Worm (Caenorhabditis elegans): ENCODE measurements around the gene K12B6.11.

The K12B6.11 gene

ce11 chrV:6288607-6289006 lies at the start of gene K12B6.11:
TSS of gene K12B6.11 (plus strand) at chrV:6288907.
- TF ChIP-seq ztf-1 (GFP tag; conservative IDR thresholded peaks at IDR 0.05) (no peak), snpc-4 (tag; optimal IDR thresholded peaks at IDR 0.05) (no peak), peb-1 (tag; optimal IDR thresholded peaks at IDR 0.05) (no peak), F13H6.1 (tag; optimal IDR thresholded peaks at IDR 0.05) (no peak), aly-2 (tag; optimal IDR thresholded peaks at IDR 0.05) (no peak), nhr-12 (tag; optimal IDR thresholded peaks at IDR 0.05) (no peak), elt-3 (tag; optimal IDR thresholded peaks at IDR 0.05) (no peak), elt-1 (tag; optimal IDR thresholded peaks at IDR 0.05) (no peak), nhr-237 (tag; optimal IDR thresholded peaks at IDR 0.05) (no peak), lin-13 (GFP tag; optimal IDR thresholded peaks at IDR 0.05) (no peak), nhr-21 (tag; optimal IDR thresholded peaks at IDR 0.05) (no peak), ZK546.5 (tag; optimal IDR thresholded peaks at IDR 0.05) (no peak), nhr-129 (tag; optimal IDR thresholded peaks at IDR 0.05) (no peak), nhr-10 (tag; optimal IDR thresholded peaks at IDR 0.05) (no peak)

ce11 chrV:6239855-6240254 lies 48.9 kb upstream of the K12B6.11 start:
- no peak for TF ChIP-seq aly-2 (tag; optimal IDR thresholded peaks at IDR 0.05)
- peak; percentile 42 to 72 for TF ChIP-seq mdl-1 (tag; optimal IDR thresholded peaks at IDR 0.05)
- TF ChIP-seq sma-9 (GFP tag; optimal IDR thresholded peaks at IDR 0.05): peak; percentile 97
- TF ChIP-seq sma-9 (tag; optimal IDR thresholded peaks at IDR 0.05): no peak
- no peak for TF ChIP-seq nhr-237 (tag; optimal IDR thresholded peaks at IDR 0.05)
- no peak for TF ChIP-seq ama-1 (optimal IDR thresholded peaks at IDR 0.05)
- TF ChIP-seq blmp-1 (tag; optimal IDR thresholded peaks at IDR 0.05; ENCODE audit: insufficient read depth): peak; percentile 92
- peak; percentile 72 for TF ChIP-seq nhr-21 (tag; optimal IDR thresholded peaks at IDR 0.05)
- TF ChIP-seq lsy-2 (tag; optimal IDR thresholded peaks at IDR 0.05): peak in 1 of 2 experiments; percentile 23
- peak; percentile 20 for TF ChIP-seq gmeb-1 (tag; optimal IDR thresholded peaks at IDR 0.05)
- TF ChIP-seq sem-4 (tag; optimal IDR thresholded peaks at IDR 0.05): no peak
- no peak for TF ChIP-seq ztf-4 (tag; optimal IDR thresholded peaks at IDR 0.05)
- TF ChIP-seq fos-1 (tag; optimal IDR thresholded peaks at IDR 0.05): peak; percentile 56
- peak; percentile 87 for TF ChIP-seq nhr-25 (tag; optimal IDR thresholded peaks at IDR 0.05)
- TF ChIP-seq sma-3 (GFP tag; optimal IDR thresholded peaks at IDR 0.05): peak; percentile 37
- peak; percentile 56 for TF ChIP-seq crh-2 (tag; optimal IDR thresholded peaks at IDR 0.05)
- TF ChIP-seq nhr-77 (tag; optimal IDR thresholded peaks at IDR 0.05): no peak
- no peak for TF ChIP-seq nhr-23 (tag; optimal IDR thresholded peaks at IDR 0.05)
- TF ChIP-seq nhr-129 (tag; optimal IDR thresholded peaks at IDR 0.05): peak; percentile 56
- TF ChIP-seq ZK546.5 (tag; optimal IDR thresholded peaks at IDR 0.05): no peak

- TF ChIP-seq lin-13 (GFP tag; optimal IDR thresholded peaks at IDR 0.05): no peak
- TF ChIP-seq ceh-82 (tag; optimal IDR thresholded peaks at IDR 0.05): no peak
- TF ChIP-seq mab-5 (tag; optimal IDR thresholded peaks at IDR 0.05): no peak
- TF ChIP-seq nhr-129 (tag; optimal IDR thresholded peaks at IDR 0.05): peak; percentile 82
- peak; percentile 10 for TF ChIP-seq blmp-1 (tag; optimal IDR thresholded peaks at IDR 0.05; ENCODE audit: insufficient read depth)
- no peak for TF ChIP-seq snpc-4 (tag; optimal IDR thresholded peaks at IDR 0.05)
- TF ChIP-seq aly-2 (tag; optimal IDR thresholded peaks at IDR 0.05): no peak
- peak; percentile 76 for TF ChIP-seq nhr-25 (tag; optimal IDR thresholded peaks at IDR 0.05)
- no peak for TF ChIP-seq lin-11 (tag; optimal IDR thresholded peaks at IDR 0.05)
- no peak for TF ChIP-seq Y55F3AM.14 (GFP tag; optimal IDR thresholded peaks at IDR 0.05)
- no peak for TF ChIP-seq lin-39 (tag; optimal IDR thresholded peaks at IDR 0.05)
- no peak for TF ChIP-seq elt-3 (tag; optimal IDR thresholded peaks at IDR 0.05)
- TF ChIP-seq dmd-4 (tag; optimal IDR thresholded peaks at IDR 0.05): no peak
- no peak for TF ChIP-seq nhr-12 (tag; optimal IDR thresholded peaks at IDR 0.05)
- no peak for TF ChIP-seq fos-1 (tag; optimal IDR thresholded peaks at IDR 0.05)
- TF ChIP-seq lsy-2 (tag; optimal IDR thresholded peaks at IDR 0.05): peak in 1 of 2 experiments; percentile 9
- TF ChIP-seq sma-9 (GFP tag; optimal IDR thresholded peaks at IDR 0.05): peak; percentile 95
- TF ChIP-seq sma-9 (tag; optimal IDR thresholded peaks at IDR 0.05): no peak
- peak; percentile 15 for TF ChIP-seq nhr-6 (tag; optimal IDR thresholded peaks at IDR 0.05)
- no peak for TF ChIP-seq zag-1 (tag; optimal IDR thresholded peaks at IDR 0.05)
- TF ChIP-seq mdl-1 (tag; optimal IDR thresholded peaks at IDR 0.05): peak in 1 of 2 experiments; percentile 28
- peak; percentile 9 for TF ChIP-seq sem-4 (tag; optimal IDR thresholded peaks at IDR 0.05)
- TF ChIP-seq C34F6.9 (tag; optimal IDR thresholded peaks at IDR 0.05): no peak
- TF ChIP-seq R02D3.7 (tag; optimal IDR thresholded peaks at IDR 0.05): no peak
- TF ChIP-seq sma-3 (GFP tag; optimal IDR thresholded peaks at IDR 0.05): peak; percentile 18
- no peak for TF ChIP-seq ztf-4 (tag; optimal IDR thresholded peaks at IDR 0.05)
- TF ChIP-seq mbf-1 (tag; optimal IDR thresholded peaks at IDR 0.05): no peak
- no peak for TF ChIP-seq ceh-16 (tag; optimal IDR thresholded peaks at IDR 0.05)
- TF ChIP-seq nhr-23 (tag; optimal IDR thresholded peaks at IDR 0.05): no peak
- no peak for TF ChIP-seq nhr-11 (tag; optimal IDR thresholded peaks at IDR 0.05)
- no peak for TF ChIP-seq unc-39 (tag; optimal IDR thresholded peaks at IDR 0.05)
- no peak for TF ChIP-seq gmeb-1 (tag; optimal IDR thresholded peaks at IDR 0.05)
- TF ChIP-seq egl-27 (tag; optimal IDR thresholded peaks at IDR 0.05): peak; percentile 16
- no peak for TF ChIP-seq elt-1 (tag; optimal IDR thresholded peaks at IDR 0.05)
- no peak for TF ChIP-seq skn-1 (tag; optimal IDR thresholded peaks at IDR 0.05)
- no peak for TF ChIP-seq nhr-21 (tag; optimal IDR thresholded peaks at IDR 0.05)
- no peak for TF ChIP-seq nhr-237 (tag; optimal IDR thresholded peaks at IDR 0.05)
- TF ChIP-seq F13H6.1 (tag; optimal IDR thresholded peaks at IDR 0.05): peak; percentile 86
These were observed 48.0 kb upstream of the K12B6.11 start for ce11 chrV:6240735-6241134.

Measured in whole organism, L2 larva.